Worm (Caenorhabditis elegans) whole organism, L2 larva: Measurements from ENCODE around the gene tab-1.

Experiments
- ZK546.5 ChIP-seq: sonication (generic microtip); optimal IDR thresholded peaks from 2 replicates; lab custom pipeline; 2017; ENCODE audit warnings: missing biosample characterization, missing genetic modification characterization
- ama-1 ChIP-seq: fragments of 150-350 bp; optimal IDR thresholded peaks from 2 replicates; lab custom pipeline; 2018; ENCODE audit warnings: inconsistent platforms
- elt-1 ChIP-seq: fragments of 150-350 bp; optimal IDR thresholded peaks from 2 replicates; lab custom pipeline; 2014; ENCODE audit warnings: missing biosample characterization, missing genetic modification characterization
- lin-13 ChIP-seq: fragments of 150-350 bp; optimal IDR thresholded peaks from 2 replicates; lab custom pipeline; 2014; ENCODE audit warnings: missing biosample characterization, missing genetic modification reagents, missing genetic modification characterization
- lin-39 ChIP-seq: fragments of 150-350 bp; optimal IDR thresholded peaks from 2 replicates; lab custom pipeline; 2014; ENCODE audit warnings: missing biosample characterization, missing genetic modification reagents, missing genetic modification characterization
- lsy-2 ChIP-seq, 2 experiments: fragments of 150-350 bp in 1 of 2; sonication (generic microtip) in 1 of 2; optimal IDR thresholded peaks; 2 replicates each; lab custom pipeline; 2014 to 2017; ENCODE audit warnings: missing biosample characterization in 2 of 2, missing genetic modification characterization in 2 of 2
- nhr-11 ChIP-seq: fragments of 150-350 bp; optimal IDR thresholded peaks from 2 replicates; lab custom pipeline; 2014; ENCODE audit warnings: missing biosample characterization, missing genetic modification characterization
- nhr-25 ChIP-seq: fragments of 150-350 bp; sonication (generic microtip); optimal IDR thresholded peaks from 3 replicates; lab custom pipeline; 2014; ENCODE audit warnings: missing biosample characterization, missing genetic modification characterization

- no peak for TF ChIP-seq lin-39 (tag; lab: Kevin White, UChicago)
- TF ChIP-seq lsy-2 (tag; optimal IDR thresholded peaks at IDR 0.05; lab: Kevin White, UChicago) = no peak
- no peak for TF ChIP-seq nhr-11
- TF ChIP-seq elt-1 (tag; lab: Kevin White, UChicago) = no peak
- TF ChIP-seq ZK546.5 = no peak
- no peak for TF ChIP-seq ama-1
- no peak for TF ChIP-seq lin-13
- TF ChIP-seq nhr-25 (tag; lab: Kevin White, UChicago) = no peak
These were observed 21.9 kb upstream of the tab-1 start for ce11 chrII:6781231-6781630.
